Worm (Caenorhabditis elegans): ENCODE data around the gene fis-1.

DNA sequence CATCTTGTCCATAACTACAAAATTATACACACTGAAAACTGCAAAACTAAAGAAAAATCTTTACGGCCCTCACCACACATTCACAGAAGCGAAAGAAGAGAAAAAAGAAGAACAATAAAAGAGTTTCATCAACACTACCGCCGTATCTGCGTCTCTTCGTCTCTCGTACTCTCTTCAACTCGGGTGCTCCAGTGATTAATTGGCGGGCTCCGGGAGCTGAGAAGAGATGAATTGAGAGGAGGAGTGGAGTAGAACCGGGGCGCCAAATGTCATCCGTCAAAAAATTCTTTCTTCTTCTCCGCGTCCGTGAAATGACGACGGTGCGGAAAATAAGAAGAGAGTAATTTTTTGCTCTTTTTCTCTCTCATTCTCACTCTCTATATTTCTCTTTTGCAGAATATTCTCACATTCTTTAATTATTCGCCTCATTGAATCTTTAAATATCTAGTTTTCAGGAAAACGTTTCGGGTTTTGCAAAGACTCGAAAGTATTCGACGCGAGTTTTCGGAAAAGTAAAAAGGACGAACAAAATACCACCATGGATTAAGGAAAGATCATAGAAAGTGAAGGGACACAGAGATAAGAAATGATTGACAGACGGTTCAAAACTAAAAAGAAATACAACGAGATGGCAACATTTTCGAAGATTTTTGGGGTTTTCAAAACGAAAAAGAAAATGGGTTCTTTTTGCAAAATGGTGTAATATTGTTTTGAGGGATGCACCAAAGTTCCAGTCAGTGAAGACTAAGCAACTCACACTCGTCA, 47.3 kb upstream of the fis-1 start:
- TF ChIP-seq unc-62 (GFP tag; optimal IDR thresholded peaks at IDR 0.05) (peak; percentile 27), ama-1 (optimal IDR thresholded peaks at IDR 0.05) (no peak), ztf-11 (tag; optimal IDR thresholded peaks at IDR 0.05) (no peak), egl-27 (tag; optimal IDR thresholded peaks at IDR 0.05) (no peak), nhr-12 (tag; optimal IDR thresholded peaks at IDR 0.05) (no peak)
